Worm (Caenorhabditis elegans): Measurements from ENCODE around the gene ced-3.

The ced-3 gene

DNA sequence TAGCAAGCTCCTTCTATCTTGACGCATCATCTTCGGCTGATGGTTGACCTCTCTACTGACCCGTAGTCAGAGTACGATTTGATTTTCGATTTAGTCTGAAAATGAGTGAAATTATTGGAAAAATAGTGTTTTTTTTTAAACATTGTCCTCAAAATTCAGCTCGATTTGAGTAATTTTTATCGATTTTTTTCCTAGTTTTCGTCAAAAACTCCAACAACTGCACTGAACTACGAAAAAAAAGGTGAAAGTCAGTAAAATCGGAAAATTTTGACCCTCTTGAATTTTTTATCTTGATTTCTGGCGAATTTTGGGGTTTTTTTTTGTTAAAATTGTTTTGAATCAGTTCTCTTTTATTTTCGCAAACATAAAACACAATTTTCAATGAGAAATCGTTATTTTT, at the start of gene ced-3:
Gene ced-3, minus strand, starts transcription at position 101 of the 400 bp plus-strand sequence.
- TF ChIP-seq arid-1 (GFP tag; conservative IDR thresholded peaks at IDR 0.05) (no peak), F49E8.2 (tag; optimal IDR thresholded peaks at IDR 0.05; ENCODE audit: borderline replicate concordance) (no peak), ceh-62 (tag; optimal IDR thresholded peaks at IDR 0.05) (no peak)

ce11 chrIV:13252211-13252610, 48.3 kb upstream of the ced-3 start, which contains the start of gene ttr-51:
ttr-51 (minus strand) TSS chrIV:13252311.
- TF ChIP-seq Y75B8A.6 (GFP tag; IDR thresholded peaks at IDR 0.05), result no peak
- TF ChIP-seq snpc-1.2 (GFP tag; IDR thresholded peaks at IDR 0.05), result no peak
- peak; percentile 29 for TF ChIP-seq dve-1 (tag; optimal IDR thresholded peaks at IDR 0.05; ENCODE audit: insufficient read depth)
- no peak for TF ChIP-seq lin-15B (tag; optimal IDR thresholded peaks at IDR 0.05)
- TF ChIP-seq mdl-1 (tag; optimal IDR thresholded peaks at IDR 0.05), result no peak
- no peak for TF ChIP-seq nhr-42 (GFP tag; IDR thresholded peaks at IDR 0.05)
- no peak for TF ChIP-seq ama-1 (optimal IDR thresholded peaks at IDR 0.05)
- TF ChIP-seq unc-39 (tag; optimal IDR thresholded peaks at IDR 0.05), result no peak
- no peak for TF ChIP-seq ceh-20 (GFP tag; IDR thresholded peaks at IDR 0.05)
- TF ChIP-seq ceh-32 (tag; optimal IDR thresholded peaks at IDR 0.05; ENCODE audit: poor library complexity), result no peak
- TF ChIP-seq hlh-11 (tag; optimal IDR thresholded peaks at IDR 0.05), result no peak
- TF ChIP-seq daf-16 (GFP tag; optimal IDR thresholded peaks at IDR 0.05), result no peak
- peak; percentile 32 for TF ChIP-seq daf-16 (tag; optimal IDR thresholded peaks at IDR 0.05)
- TF ChIP-seq F26F4.8 (GFP tag; conservative IDR thresholded peaks at IDR 0.05), result no peak
- TF ChIP-seq egl-43 (GFP tag; IDR thresholded peaks at IDR 0.05), result no peak
- no peak for TF ChIP-seq daf-12 (tag; optimal IDR thresholded peaks at IDR 0.05)
- no peak for TF ChIP-seq php-3 (GFP tag; IDR thresholded peaks at IDR 0.05)
- TF ChIP-seq aha-1 (tag), result no peak

ce11 chrIV:13250243-13250642, 46.3 kb upstream of the ced-3 start:
- TF ChIP-seq mdt-29 (GFP tag; IDR thresholded peaks at IDR 0.05), result peak; percentile 43; the same call in 1 of the 2 replicates
- TF ChIP-seq ceh-28 (tag; optimal IDR thresholded peaks at IDR 0.05), result no peak
- TF ChIP-seq zfp-3 (GFP tag; conservative IDR thresholded peaks at IDR 0.05), result peak; percentile 81; the same call in 1 of the 2 replicates
- TF ChIP-seq lim-7 (GFP tag; IDR thresholded peaks at IDR 0.05), result 0 out of 2 replicates have a peak, but pooled peaks have one; percentile 9
- no peak for TF ChIP-seq zip-2 (tag; optimal IDR thresholded peaks at IDR 0.05)
- TF ChIP-seq madf-9 (GFP tag; conservative IDR thresholded peaks at IDR 0.05), result no peak
- no peak for TF ChIP-seq aly-2 (tag; optimal IDR thresholded peaks at IDR 0.05)
- TF ChIP-seq daf-19 (GFP tag; conservative IDR thresholded peaks at IDR 0.05), result no peak
- TF ChIP-seq D1046.2 (GFP tag; IDR thresholded peaks at IDR 0.05), result no peak
- no peak for TF ChIP-seq zip-11 (GFP tag; IDR thresholded peaks at IDR 0.05)
- 0 out of 2 replicates have a peak, but pooled peaks have one; percentile 14 for TF ChIP-seq T26A8.4 (GFP tag; IDR thresholded peaks at IDR 0.05)
- no peak for TF ChIP-seq tag-97 (GFP tag; IDR thresholded peaks at IDR 0.05)
- no peak for TF ChIP-seq attf-4 (tag; optimal IDR thresholded peaks at IDR 0.05)
- TF ChIP-seq mes-2 (tag; optimal IDR thresholded peaks at IDR 0.05; ENCODE audit: poor library complexity, severe bottlenecking), result peak; percentile 8
- no peak for TF ChIP-seq jun-1 (tag; optimal IDR thresholded peaks at IDR 0.05)

DNA sequence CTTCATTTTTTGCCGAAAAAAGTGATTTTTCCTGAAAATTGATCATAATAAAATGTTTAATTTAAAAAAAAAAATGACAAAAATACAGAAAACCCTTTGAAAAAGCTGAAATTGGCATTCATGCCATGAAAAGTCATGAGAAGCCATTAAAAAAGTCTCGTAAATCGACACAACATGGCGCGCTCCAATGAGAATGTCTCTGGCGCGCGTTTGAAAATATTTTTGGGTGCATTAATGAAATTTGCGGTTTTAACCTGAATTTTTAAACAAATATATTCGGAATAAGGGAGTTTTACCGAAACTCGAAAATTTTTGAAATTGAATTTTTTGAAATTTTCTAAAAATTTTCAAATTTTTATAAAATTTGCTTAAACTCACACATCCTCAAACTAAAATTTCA, 43.8 kb upstream of the ced-3 start:
- TF ChIP-seq hif-1 (tag; optimal IDR thresholded peaks at IDR 0.05) (no peak), lin-38 (GFP tag; IDR thresholded peaks at IDR 0.05) (0 out of 2 replicates have a peak, but pooled peaks have one; percentile 29), aha-1 (tag) (peak; percentile 21), hlh-30 (tag; optimal IDR thresholded peaks at IDR 0.05; ENCODE audit: insufficient read depth) (no peak)
